Worm (Caenorhabditis elegans) whole organism, L4 larva: ENCODE measurements around the gene F42A10.6.
A peak's percentile ranks its signal among the peaks of the same experiment; 100 is the strongest.

Source experiments
- F44E2.7 ChIP-seq: fragments of 200-800 bp; sonication (Bioruptor generic); IDR thresholded peaks from 2 replicates; pipeline ENCODE4 v2.1.2; 2022; ENCODE audit warnings: missing genetic modification characterization, missing compliant biosample characterization
- F49E8.2 ChIP-seq: sonication (generic microtip); optimal IDR thresholded peaks from 2 replicates; lab custom pipeline; 2016; ENCODE audit warnings: missing compliant biosample characterization, mild to moderate bottlenecking, missing genetic modification characterization, borderline replicate concordance
- T20F7.1 ChIP-seq: fragments of 200-800 bp; sonication (Bioruptor generic); optimal IDR thresholded peaks from 2 replicates; lab custom pipeline; 2018; ENCODE audit warnings: mild to moderate bottlenecking, missing genetic modification characterization, missing compliant biosample characterization
- Y105C5A.15 ChIP-seq: fragments of 200-800 bp; sonication (Bioruptor generic); IDR thresholded peaks from 2 replicates; pipeline ENCODE4 v1.3.6; 2022; ENCODE audit warnings: missing genetic modification characterization, missing compliant biosample characterization
- Y48G9A.11 ChIP-seq: fragments of 200-800 bp; sonication (Bioruptor generic); IDR thresholded peaks from 2 replicates; pipeline ENCODE4 v1.3.6; 2022; ENCODE audit warnings: missing genetic modification reagents, missing genetic modification characterization, missing compliant biosample characterization
- Y75B8A.6 ChIP-seq: fragments of 200-800 bp; sonication (Bioruptor generic); IDR thresholded peaks from 2 replicates; pipeline ENCODE4 v1.3.6; 2022; ENCODE audit warnings: missing genetic modification reagents, missing genetic modification characterization, missing compliant biosample characterization
- ZK337.2 ChIP-seq: fragments of 200-800 bp; sonication (Bioruptor generic); IDR thresholded peaks from 2 replicates; pipeline ENCODE4 v1.3.6; 2022; ENCODE audit warnings: missing genetic modification reagents, missing genetic modification characterization, missing compliant biosample characterization
- aha-1 ChIP-seq: fragments of 150-350 bp; peaks from one replicate; lab custom pipeline; 2014; ENCODE audit warnings: missing biosample characterization, missing genetic modification characterization
- ceh-20 ChIP-seq: fragments of 200-800 bp; sonication (Bioruptor generic); IDR thresholded peaks from 2 replicates; pipeline ENCODE4 v1.3.6; 2022; ENCODE audit warnings: missing genetic modification reagents, missing genetic modification characterization, missing compliant biosample characterization
- ceh-32 ChIP-seq: sonication (generic microtip); optimal IDR thresholded peaks from 2 replicates; lab custom pipeline; 2016; ENCODE audit warnings: mild to moderate bottlenecking, missing genetic modification characterization, missing compliant biosample characterization; ENCODE audit not compliant: poor library complexity
- ceh-82 ChIP-seq: sonication (generic microtip); optimal IDR thresholded peaks from 2 replicates; lab custom pipeline; 2017; ENCODE audit warnings: missing biosample characterization, missing genetic modification characterization
- ces-1 ChIP-seq: fragments of 150-350 bp; sonication (generic microtip); optimal IDR thresholded peaks from 4 replicates; lab custom pipeline; 2014; ENCODE audit warnings: missing biosample characterization, missing genetic modification reagents, missing genetic modification characterization
- cey-2 ChIP-seq: sonication (generic microtip); optimal IDR thresholded peaks from 3 replicates; lab custom pipeline; 2017; ENCODE audit warnings: missing genetic modification characterization, mild to moderate bottlenecking, missing compliant biosample characterization, antibody characterized with exemption, borderline replicate concordance; ENCODE audit not compliant: insufficient read depth
- daf-12 ChIP-seq: fragments of 150-350 bp; optimal IDR thresholded peaks from 2 replicates; lab custom pipeline; 2014; ENCODE audit warnings: missing biosample characterization, missing genetic modification reagents, missing genetic modification characterization
- daf-8 ChIP-seq: fragments of 200-800 bp; sonication (Bioruptor generic); IDR thresholded peaks from 2 replicates; pipeline ENCODE4 v1.3.6; 2022; ENCODE audit warnings: missing genetic modification characterization, missing compliant biosample characterization
- dmd-6 ChIP-seq: fragments of 200-800 bp; sonication (Bioruptor generic); IDR thresholded peaks from 2 replicates; pipeline ENCODE4 v1.3.6; 2022; ENCODE audit warnings: missing genetic modification reagents, missing genetic modification characterization, missing compliant biosample characterization
- duxl-1 ChIP-seq: sonication (generic microtip); optimal IDR thresholded peaks from 2 replicates; lab custom pipeline; 2016; ENCODE audit warnings: mild to moderate bottlenecking, missing genetic modification characterization, moderate library complexity, missing compliant biosample characterization; ENCODE audit not compliant: poor library complexity
- egl-43 ChIP-seq: fragments of 200-800 bp; sonication (Bioruptor generic); IDR thresholded peaks from 2 replicates; pipeline ENCODE4 v1.3.6; 2022; ENCODE audit warnings: missing genetic modification reagents, missing genetic modification characterization, missing compliant biosample characterization
- fkh-10 ChIP-seq: fragments of 150-350 bp; optimal IDR thresholded peaks from 2 replicates; lab custom pipeline; 2014; ENCODE audit warnings: missing biosample characterization, missing genetic modification reagents, missing genetic modification characterization
- gei-8 ChIP-seq: fragments of 200-800 bp; sonication (Bioruptor generic); optimal IDR thresholded peaks from 2 replicates; lab custom pipeline; 2018; ENCODE audit warnings: mild to moderate bottlenecking, missing genetic modification characterization, missing compliant biosample characterization
- hlh-11 ChIP-seq: fragments of 200-800 bp; sonication (Bioruptor generic); optimal IDR thresholded peaks from 2 replicates; lab custom pipeline; 2018; ENCODE audit warnings: mild to moderate bottlenecking, missing genetic modification characterization, missing compliant biosample characterization
- hlh-30 ChIP-seq: sonication (generic microtip); optimal IDR thresholded peaks from 2 replicates; lab custom pipeline; 2017; ENCODE audit warnings: antibody characterized with exemption, mild to moderate bottlenecking, missing genetic modification characterization, missing compliant biosample characterization; ENCODE audit not compliant: insufficient read depth
- hmg-1.1 ChIP-seq: fragments of 200-800 bp; sonication (Bioruptor generic); IDR thresholded peaks from 2 replicates; pipeline ENCODE4 v1.3.6; 2022; ENCODE audit warnings: missing genetic modification reagents, missing genetic modification characterization, missing compliant biosample characterization
- lim-7 ChIP-seq: fragments of 200-800 bp; sonication (Bioruptor generic); IDR thresholded peaks from 2 replicates; pipeline ENCODE4 v1.3.6; 2022; ENCODE audit warnings: missing genetic modification characterization, missing compliant biosample characterization
- lin-1 ChIP-seq: fragments of 200-800 bp; sonication (Bioruptor generic); IDR thresholded peaks from 2 replicates; pipeline ENCODE4 v1.3.6; 2022; ENCODE audit warnings: missing genetic modification reagents, missing genetic modification characterization, missing compliant biosample characterization
- lsy-2 ChIP-seq, 2 experiments: fragments of 150-350 bp in 1 of 2; sonication (generic microtip) in 1 of 2; optimal IDR thresholded peaks; 2 replicates each; lab custom pipeline; 2014 to 2017; ENCODE audit warnings: missing biosample characterization in 2 of 2, missing genetic modification characterization in 2 of 2
- madf-5 ChIP-seq, 2 experiments: fragments of 200-800 bp; sonication (Bioruptor generic); IDR thresholded peaks; 2 replicates each; pipeline ENCODE4 v1.3.6; 2022; ENCODE audit warnings: missing compliant biosample characterization in 2 of 2, missing genetic modification characterization in 2 of 2
- mdl-1 ChIP-seq, 2 experiments: fragments of 150-350 bp in 1 of 2; sonication (generic microtip) in 1 of 2; optimal IDR thresholded peaks; 2 replicates each; lab custom pipeline; 2014 to 2017; ENCODE audit warnings: missing biosample characterization in 2 of 2, missing genetic modification characterization in 2 of 2
- mep-1 ChIP-seq: fragments of 150-350 bp; sonication (generic microtip); optimal IDR thresholded peaks from 3 replicates; lab custom pipeline; 2014; ENCODE audit warnings: missing biosample characterization, missing genetic modification characterization
- mes-2 ChIP-seq: sonication (generic microtip); optimal IDR thresholded peaks from 2 replicates; lab custom pipeline; 2016; ENCODE audit warnings: missing genotype, mild to moderate bottlenecking, missing genetic modification characterization, missing compliant biosample characterization; ENCODE audit not compliant: poor library complexity, severe bottlenecking
- nhr-111 ChIP-seq: fragments of 200-800 bp; sonication (Bioruptor generic); optimal IDR thresholded peaks from 2 replicates; lab custom pipeline; 2018; ENCODE audit warnings: mild to moderate bottlenecking, missing genetic modification characterization, missing compliant biosample characterization
- nhr-237 ChIP-seq: sonication (generic microtip); optimal IDR thresholded peaks from 2 replicates; lab custom pipeline; 2017; ENCODE audit warnings: missing biosample characterization, missing genetic modification characterization
- nhr-42 ChIP-seq: fragments of 200-800 bp; sonication (Bioruptor generic); IDR thresholded peaks from 2 replicates; pipeline ENCODE4 v1.3.6; 2022; ENCODE audit warnings: missing genetic modification characterization, missing compliant biosample characterization
- nhr-48 ChIP-seq: sonication (generic microtip); optimal IDR thresholded peaks from 2 replicates; lab custom pipeline; 2016; ENCODE audit warnings: mild to moderate bottlenecking, missing genetic modification characterization, missing compliant biosample characterization
- nhr-76 ChIP-seq: fragments of 150-350 bp; optimal IDR thresholded peaks from 2 replicates; lab custom pipeline; 2014; ENCODE audit warnings: missing biosample characterization, missing genetic modification characterization
- rbr-2 ChIP-seq: sonication (generic microtip); optimal IDR thresholded peaks from 2 replicates; lab custom pipeline; 2016; ENCODE audit warnings: missing genotype, missing genetic modification characterization, missing compliant biosample characterization
- skn-1 ChIP-seq: fragments of 150-350 bp; optimal IDR thresholded peaks from 2 replicates; lab custom pipeline; 2014; ENCODE audit warnings: missing biosample characterization, missing genetic modification characterization
- spr-1 ChIP-seq: sonication (generic microtip); optimal IDR thresholded peaks from 2 replicates; lab custom pipeline; 2016; ENCODE audit warnings: mild to moderate bottlenecking, missing genetic modification characterization, missing compliant biosample characterization
- tra-1 ChIP-seq: fragments of 200-800 bp; sonication (Bioruptor generic); IDR thresholded peaks from 2 replicates; pipeline ENCODE4 v1.3.6; 2022; ENCODE audit warnings: missing genetic modification reagents, missing genetic modification characterization, missing compliant biosample characterization
- unc-130 ChIP-seq: sonication (generic microtip); optimal IDR thresholded peaks from 2 replicates; lab custom pipeline; 2016; ENCODE audit warnings: missing genetic modification reagents, missing genetic modification characterization, missing compliant biosample characterization
- unc-62 ChIP-seq, 3 experiments: fragments of 150-350 bp in 1 of 3; sonication (generic microtip); optimal IDR thresholded peaks in 2 of 3; peaks in 1 of 3; 1 replicate in 1 of 3; 2 replicates in 2 of 3; lab custom pipeline; 2014 to 2017; ENCODE audit warnings: missing biosample characterization in 3 of 3, missing genetic modification characterization in 3 of 3, missing genetic modification reagents in 3 of 3, missing genotype in 1 of 3
- vab-7 ChIP-seq: fragments of 200-800 bp; sonication (Bioruptor generic); IDR thresholded peaks from 2 replicates; pipeline ENCODE4 v1.3.6; 2022; ENCODE audit warnings: missing genetic modification reagents, missing genetic modification characterization, missing compliant biosample characterization
- zfp-3 ChIP-seq: fragments of 200-800 bp; sonication (Bioruptor generic); conservative IDR thresholded peaks from 2 replicates; pipeline ENCODE4 v1.3.6; 2022; ENCODE audit warnings: missing genetic modification reagents, missing genetic modification characterization, missing compliant biosample characterization
- zip-11 ChIP-seq: fragments of 200-800 bp; sonication (Bioruptor generic); IDR thresholded peaks from 2 replicates; pipeline ENCODE4 v1.3.6; 2022; ENCODE audit warnings: missing genetic modification characterization, missing compliant biosample characterization

F42A10.6 gene

ce11 chrIII:6141532-6141931, 35.1 kb downstream of the F42A10.6 start (continued):
- TF ChIP-seq ceh-32 (no peak), ZK337.2 (GFP tag; lab: Robert Waterston, UW) (no peak), daf-12 (tag; lab: Kevin White, UChicago) (no peak), nhr-76 (tag; lab: Kevin White, UChicago) (no peak), zfp-3 (GFP tag; lab: Robert Waterston, UW) (no peak), ceh-20 (GFP tag; lab: Robert Waterston, UW) (peak; percentile 37; the same call in 1 of the 2 replicates), vab-7 (GFP tag; lab: Robert Waterston, UW) (no peak), madf-5 (GFP tag; IDR thresholded peaks at IDR 0.05; lab: Robert Waterston, UW) (no peak), Y48G9A.11 (GFP tag; lab: Robert Waterston, UW) (no peak), duxl-1 (no peak), mdl-1 (tag; optimal IDR thresholded peaks at IDR 0.05; lab: Kevin White, UChicago) (no peak), unc-62 (GFP tag; optimal IDR thresholded peaks at IDR 0.05 in 1 of 2; lab: Kevin White, UChicago) (peak in 1 of 2 experiments; percentile 2), unc-62 (tag; optimal IDR thresholded peaks at IDR 0.05; lab: Kevin White, UChicago) (no peak)

ce11 chrIII:6140818-6141217, 35.8 kb downstream of the F42A10.6 start:
- no peak for TF ChIP-seq lsy-2 (tag; optimal IDR thresholded peaks at IDR 0.05; lab: Kevin White, UChicago)
- no peak for TF ChIP-seq T20F7.1 (GFP tag; lab: Kevin White, UChicago)
- no peak for TF ChIP-seq nhr-237 (tag; lab: Kevin White, UChicago)
- no peak for TF ChIP-seq skn-1 (tag; lab: Kevin White, UChicago)
- TF ChIP-seq lim-7 (GFP tag; lab: Robert Waterston, UW) = no peak
- no peak for TF ChIP-seq spr-1 (tag; lab: Kevin White, UChicago)
- TF ChIP-seq nhr-111 = no peak
- no peak for TF ChIP-seq lin-1
- no peak for TF ChIP-seq Y105C5A.15
- TF ChIP-seq F44E2.7 (GFP tag; lab: Robert Waterston, UW) = no peak
- TF ChIP-seq nhr-42 = no peak
- no peak for TF ChIP-seq ceh-82
- no peak for TF ChIP-seq daf-8 (GFP tag; lab: Robert Waterston, UW)
- no peak for TF ChIP-seq F49E8.2 (tag; lab: Kevin White, UChicago)
- no peak for TF ChIP-seq mep-1 (tag; lab: Kevin White, UChicago)
- TF ChIP-seq unc-130 (GFP tag; lab: Kevin White, UChicago) = no peak
- TF ChIP-seq rbr-2 (tag; lab: Kevin White, UChicago) = no peak
- no peak for TF ChIP-seq gei-8 (GFP tag; lab: Kevin White, UChicago)
- TF ChIP-seq cey-2 = no peak

DNA sequence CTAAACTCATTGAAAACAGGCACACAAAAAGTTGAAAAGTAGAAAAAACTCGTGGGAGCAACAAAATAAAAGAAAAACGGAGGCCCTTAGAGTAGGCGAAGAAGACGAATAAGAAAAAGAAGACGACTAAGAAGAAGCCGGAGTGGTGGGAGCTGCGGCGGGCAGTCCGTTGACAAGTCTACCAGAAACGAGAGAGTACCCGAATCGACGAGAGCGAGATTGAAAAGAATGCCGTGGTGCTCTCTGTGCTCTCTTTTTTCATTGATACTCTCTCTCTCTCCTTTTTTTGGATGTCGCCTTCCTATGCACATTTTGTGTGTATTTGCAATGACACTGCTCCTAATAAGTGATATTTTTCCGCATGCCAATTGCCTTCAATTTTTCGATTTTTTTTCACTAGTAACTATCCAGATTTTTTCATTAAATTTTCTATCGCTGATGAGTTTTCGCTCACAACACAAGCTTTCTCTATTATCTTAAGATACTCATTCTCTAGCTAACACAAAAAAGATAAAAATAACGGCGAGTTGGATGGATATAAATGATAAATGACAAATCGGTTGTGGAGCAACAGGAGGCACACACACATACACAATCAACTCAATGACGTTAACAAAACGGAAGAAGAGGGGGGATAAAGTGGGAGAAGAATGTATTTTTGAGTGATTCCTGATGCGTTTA, 36.6 kb downstream of the F42A10.6 start:
- TF ChIP-seq ces-1 = peak; percentile 8
- no peak for TF ChIP-seq nhr-48 (tag; lab: Kevin White, UChicago)
- TF ChIP-seq zip-11 (GFP tag; lab: Robert Waterston, UW) = no peak
- peak; percentile 8 for TF ChIP-seq hlh-11 (tag; lab: Kevin White, UChicago)
- TF ChIP-seq daf-12 (tag; lab: Kevin White, UChicago) = no peak
- peak; percentile 7 for TF ChIP-seq mep-1 (tag; lab: Kevin White, UChicago)
- peak in 1 of 2 experiments; percentile 11 for TF ChIP-seq lsy-2 (tag; optimal IDR thresholded peaks at IDR 0.05; lab: Kevin White, UChicago)
- TF ChIP-seq dmd-6 (GFP tag; lab: Robert Waterston, UW) = 0 out of 2 replicates have a peak, but pooled peaks have one; percentile 6
- peak in 1 of 2 experiments; percentile 61 for TF ChIP-seq unc-62 (GFP tag; optimal IDR thresholded peaks at IDR 0.05 in 1 of 2; lab: Kevin White, UChicago)
- TF ChIP-seq unc-62 (tag; optimal IDR thresholded peaks at IDR 0.05; lab: Kevin White, UChicago) = no peak
- peak; percentile 39 for TF ChIP-seq rbr-2 (tag; lab: Kevin White, UChicago)
- no peak for TF ChIP-seq nhr-237 (tag; lab: Kevin White, UChicago)
- TF ChIP-seq aha-1 (tag; lab: Kevin White, UChicago) = peak; percentile 66
- TF ChIP-seq hmg-1.1 (GFP tag; lab: Robert Waterston, UW) = peak; percentile 60; the same call in 1 of the 2 replicates
- TF ChIP-seq tra-1 = 0 out of 2 replicates have a peak, but pooled peaks have one; percentile 13
- TF ChIP-seq fkh-10 = peak; percentile 16
- no peak for TF ChIP-seq Y75B8A.6 (GFP tag; lab: Robert Waterston, UW)
- 0 out of 2 replicates have a peak, but pooled peaks have one; percentile 45 for TF ChIP-seq egl-43 (GFP tag; lab: Robert Waterston, UW)
- no peak for TF ChIP-seq nhr-42
- TF ChIP-seq mes-2 (tag; lab: Kevin White, UChicago) = peak; percentile 28
- TF ChIP-seq hlh-30 (tag; lab: Kevin White, UChicago) = peak; percentile 46
